Fruit fly (Drosophila melanogaster) whole organism, pupa: Measurements from ENCODE around the gene Ubi-p63E.

ENCODE experiments used
- CG10348 ChIP-seq: fragments of 200-800 bp; sonication (Bioruptor generic); IDR thresholded peaks from 2 replicates; pipeline ENCODE4 v1.3.6; 2022; ENCODE audit warnings: missing biosample characterization, missing genetic modification characterization
- CG12605 ChIP-seq: fragments of 200-800 bp; sonication (Bioruptor generic); IDR thresholded peaks from 2 replicates; pipeline ENCODE4 v1.3.6; 2022; ENCODE audit warnings: missing biosample characterization, missing genetic modification characterization
- CG15710 ChIP-seq: fragments of 200-800 bp; sonication (Bioruptor generic); optimal IDR thresholded peaks from 2 replicates; lab custom pipeline; 2018; ENCODE audit warnings: missing biosample characterization, mild to moderate bottlenecking, missing genetic modification characterization, moderate library complexity
- CG34367 ChIP-seq: fragments of 200-800 bp; sonication (Bioruptor generic); optimal IDR thresholded peaks from 2 replicates; lab custom pipeline; 2018; ENCODE audit warnings: missing biosample characterization, mild to moderate bottlenecking, missing genetic modification characterization
- CG4496 ChIP-seq: fragments of 200-800 bp; sonication (Bioruptor generic); IDR thresholded peaks from 3 replicates; pipeline ENCODE4 v1.3.6; 2022; ENCODE audit warnings: missing biosample characterization, missing genetic modification characterization
- CG9948 ChIP-seq: fragments of 200-800 bp; sonication (Bioruptor generic); optimal IDR thresholded peaks from 2 replicates; lab custom pipeline; 2018; ENCODE audit warnings: missing biosample characterization, mild to moderate bottlenecking, missing genetic modification characterization, moderate library complexity
- Ets98B ChIP-seq: fragments of 200-800 bp; sonication (Bioruptor generic); IDR thresholded peaks from 2 replicates; pipeline ENCODE4 v1.3.6; 2022; ENCODE audit warnings: missing biosample characterization, missing genetic modification characterization
- Snoo ChIP-seq: fragments of 200-800 bp; sonication (Bioruptor generic); optimal IDR thresholded peaks from 3 replicates; lab custom pipeline; 2017; ENCODE audit warnings: missing biosample characterization, mild to moderate bottlenecking, missing genetic modification characterization, inconsistent platforms
- fd96Ca ChIP-seq: fragments of 200-800 bp; sonication (Bioruptor generic); IDR thresholded peaks from 3 replicates; pipeline ENCODE4 v1.3.6; 2022; ENCODE audit warnings: missing biosample characterization, missing genetic modification characterization
- gl ChIP-seq: fragments of 200-800 bp; sonication (Bioruptor generic); optimal IDR thresholded peaks from 2 replicates; lab custom pipeline; 2018; ENCODE audit warnings: missing biosample characterization, mild to moderate bottlenecking, missing genetic modification characterization

DNA sequence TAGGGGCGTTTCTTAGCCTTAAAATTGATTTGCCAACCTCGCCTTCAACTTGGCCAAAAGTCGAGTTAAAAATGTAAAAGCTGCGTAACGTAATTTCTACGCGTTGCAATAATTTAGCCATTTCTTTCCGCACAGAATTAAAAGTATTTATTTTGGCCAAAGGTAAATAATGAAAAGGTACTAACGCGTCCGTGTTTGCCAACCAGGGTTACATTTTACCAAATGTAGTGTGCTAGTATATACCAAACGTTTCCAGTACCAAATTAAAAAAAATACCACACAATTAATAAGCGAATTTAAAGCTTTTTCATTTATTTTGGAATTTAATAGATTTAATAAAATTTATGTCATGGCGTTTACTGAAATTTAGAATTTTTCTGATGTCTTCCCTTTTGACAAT, 4.0 kb downstream of the Ubi-p63E start, which contains the start of gene Ccz1:
- no peak for TF ChIP-seq CG34367 (tag; lab: Kevin White, UChicago)
- no peak for TF ChIP-seq CG10348 (GFP tag; lab: Robert Waterston, UW)
- no peak for TF ChIP-seq Snoo (tag; lab: Kevin White, UChicago)
- no peak for TF ChIP-seq CG4496 (GFP tag; lab: Robert Waterston, UW)
- no peak for TF ChIP-seq CG9948
- no peak for TF ChIP-seq CG12605
- TF ChIP-seq CG15710 (tag; lab: Kevin White, UChicago), result no peak
- no peak for TF ChIP-seq gl (tag; lab: Kevin White, UChicago)
- no peak for TF ChIP-seq Ets98B
- no peak for TF ChIP-seq fd96Ca
